Worm (Caenorhabditis elegans): ENCODE data around the gene trp-2.

trp-2 gene

ce11 chrIII:1016080-1016479 is 24.4 kb downstream of the trp-2 start, which contains the start of gene Y34F4.3:
Y34F4.3 (minus strand) TSS chrIII:1016180.
- TF ChIP-seq unc-62 (GFP tag; optimal IDR thresholded peaks at IDR 0.05 in 1 of 2) (no peak), unc-62 (tag; optimal IDR thresholded peaks at IDR 0.05) (no peak), ceh-28 (tag; optimal IDR thresholded peaks at IDR 0.05) (no peak), mdl-1 (tag; optimal IDR thresholded peaks at IDR 0.05) (no peak), ceh-62 (tag; optimal IDR thresholded peaks at IDR 0.05) (no peak), set-16 (GFP tag; IDR thresholded peaks at IDR 0.05) (no peak), php-3 (GFP tag; IDR thresholded peaks at IDR 0.05) (no peak), daf-19 (GFP tag; conservative IDR thresholded peaks at IDR 0.05) (no peak), ceh-44 (GFP tag; IDR thresholded peaks at IDR 0.05) (no peak), T20F7.1 (GFP tag; optimal IDR thresholded peaks at IDR 0.05) (no peak), lir-3 (tag; optimal IDR thresholded peaks at IDR 0.05) (no peak), daf-8 (GFP tag; IDR thresholded peaks at IDR 0.05) (no peak), hlh-30 (tag; optimal IDR thresholded peaks at IDR 0.05; ENCODE audit: insufficient read depth) (no peak), arid-1 (GFP tag; conservative IDR thresholded peaks at IDR 0.05) (no peak), nhr-6 (tag; optimal IDR thresholded peaks at IDR 0.05) (no peak), Y48G9A.11 (GFP tag; IDR thresholded peaks at IDR 0.05) (no peak), hif-1 (tag; optimal IDR thresholded peaks at IDR 0.05) (no peak), ztf-11 (tag; optimal IDR thresholded peaks at IDR 0.05) (no peak)

ce11 chrIII:1020732-1021131 is 29.1 kb downstream of the trp-2 start, which contains the start of gene clc-23:
clc-23 (plus strand) TSS chrIII:1020954.
- TF ChIP-seq ces-1 (GFP tag; optimal IDR thresholded peaks at IDR 0.05) (no peak), nhr-42 (GFP tag; IDR thresholded peaks at IDR 0.05) (no peak), hlh-11 (tag; optimal IDR thresholded peaks at IDR 0.05) (no peak), nhr-41 (GFP tag; IDR thresholded peaks at IDR 0.05) (no peak), nhr-11 (tag; optimal IDR thresholded peaks at IDR 0.05) (no peak), nhr-28 (tag; optimal IDR thresholded peaks at IDR 0.05) (peak; percentile 16), pha-4 (GFP tag; IDR thresholded peaks at IDR 0.05) (no peak), pha-4 (tag; optimal IDR thresholded peaks at IDR 0.05) (no peak), daf-8 (GFP tag; IDR thresholded peaks at IDR 0.05) (no peak), aha-1 (tag) (peak; percentile 11), daf-16 (GFP tag; optimal IDR thresholded peaks at IDR 0.05) (no peak), daf-16 (tag; optimal IDR thresholded peaks at IDR 0.05) (peak; percentile 51), Y5F2A.4 (GFP tag; optimal IDR thresholded peaks at IDR 0.05) (no peak), pqm-1 (tag; optimal IDR thresholded peaks at IDR 0.05) (peak; percentile 56), daf-19 (GFP tag; conservative IDR thresholded peaks at IDR 0.05) (no peak)

ce11 chrIII:1026261-1026660 is 34.6 kb downstream of the trp-2 start, which contains the start of gene clc-25:
clc-25 (minus strand) TSS chrIII:1026361.
- TF ChIP-seq pqm-1 (tag; optimal IDR thresholded peaks at IDR 0.05): peak; percentile 14
- TF ChIP-seq daf-16 (GFP tag; optimal IDR thresholded peaks at IDR 0.05): no peak
- TF ChIP-seq daf-16 (tag; optimal IDR thresholded peaks at IDR 0.05): peak; percentile 3
- no peak for TF ChIP-seq daf-12 (tag; optimal IDR thresholded peaks at IDR 0.05)
- no peak for TF ChIP-seq nhr-48 (tag; optimal IDR thresholded peaks at IDR 0.05)
- no peak for TF ChIP-seq mep-1 (tag; optimal IDR thresholded peaks at IDR 0.05)
- TF ChIP-seq unc-62 (GFP tag; optimal IDR thresholded peaks at IDR 0.05 in 1 of 2): peak in 1 of 2 experiments; percentile 69
- TF ChIP-seq unc-62 (tag; optimal IDR thresholded peaks at IDR 0.05): no peak

DNA sequence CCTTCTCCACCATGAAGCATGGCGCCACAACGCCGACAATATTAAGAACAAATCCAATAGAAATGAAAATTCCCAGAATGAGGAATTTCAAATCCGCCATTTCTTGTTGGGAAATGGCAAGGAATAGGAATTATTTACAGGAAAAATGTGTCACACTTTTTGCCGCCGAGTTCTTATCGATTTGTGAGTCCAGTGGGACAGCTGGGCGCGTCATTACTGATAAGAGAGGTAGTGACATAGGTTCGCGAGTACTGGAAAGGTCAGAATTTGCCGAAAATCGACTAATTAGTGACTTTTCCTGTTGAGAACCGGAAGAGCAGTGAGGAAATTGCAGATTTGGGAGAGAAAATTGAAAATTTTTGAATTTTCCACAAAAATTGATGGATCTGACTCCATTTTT is 36.6 kb downstream of the trp-2 start:
- no peak for TF ChIP-seq daf-19 (GFP tag; conservative IDR thresholded peaks at IDR 0.05)
- no peak for TF ChIP-seq nhr-42 (GFP tag; IDR thresholded peaks at IDR 0.05)
- TF ChIP-seq set-16 (GFP tag; IDR thresholded peaks at IDR 0.05): no peak
- no peak for TF ChIP-seq daf-16 (GFP tag; optimal IDR thresholded peaks at IDR 0.05)
- TF ChIP-seq daf-16 (tag; optimal IDR thresholded peaks at IDR 0.05): peak; percentile 32
- TF ChIP-seq dmd-6 (GFP tag; IDR thresholded peaks at IDR 0.05): peak; percentile 67; the same call in 1 of the 2 replicates
- no peak for TF ChIP-seq Y5F2A.4 (GFP tag; optimal IDR thresholded peaks at IDR 0.05)
- peak; percentile 35 for TF ChIP-seq nhr-28 (tag; optimal IDR thresholded peaks at IDR 0.05)
- peak; percentile 70 for TF ChIP-seq hlh-11 (tag; optimal IDR thresholded peaks at IDR 0.05)
- TF ChIP-seq sdz-12 (GFP tag; optimal IDR thresholded peaks at IDR 0.05): no peak
- no peak for TF ChIP-seq nhr-77 (tag; optimal IDR thresholded peaks at IDR 0.05)
- no peak for TF ChIP-seq nhr-76 (tag; optimal IDR thresholded peaks at IDR 0.05)
- TF ChIP-seq fkh-10 (GFP tag; optimal IDR thresholded peaks at IDR 0.05): no peak
- TF ChIP-seq pqm-1 (tag; optimal IDR thresholded peaks at IDR 0.05): peak; percentile 70
- TF ChIP-seq fos-1 (tag; optimal IDR thresholded peaks at IDR 0.05): no peak
- no peak for TF ChIP-seq saeg-2 (GFP tag; IDR thresholded peaks at IDR 0.05)
- no peak for TF ChIP-seq unc-130 (GFP tag; optimal IDR thresholded peaks at IDR 0.05)
